Worm (Caenorhabditis elegans) whole organism, late embryonic: Measurements from ENCODE around the gene B0034.5.

Experiments
- F13H6.1 ChIP-seq: sonication (generic microtip); optimal IDR thresholded peaks from 2 replicates; lab custom pipeline; 2016; ENCODE audit warnings: missing genetic modification characterization, missing compliant biosample characterization
- K02D7.2 ChIP-seq: sonication (generic microtip); optimal IDR thresholded peaks from 2 replicates; lab custom pipeline; 2017; ENCODE audit warnings: mild to moderate bottlenecking, missing genetic modification characterization, missing compliant biosample characterization
- Y22D7AL.16 ChIP-seq: sonication (generic microtip); optimal IDR thresholded peaks from 2 replicates; lab custom pipeline; 2016; ENCODE audit warnings: missing genetic modification characterization, missing compliant biosample characterization
- ahr-1 ChIP-seq: sonication (generic microtip); optimal IDR thresholded peaks from 2 replicates; lab custom pipeline; 2016; ENCODE audit warnings: missing genetic modification characterization, missing compliant biosample characterization
- ama-1 ChIP-seq: fragments of 150-350 bp; optimal IDR thresholded peaks from 2 replicates; lab custom pipeline; 2014
- ceh-14 ChIP-seq: sonication (generic microtip); optimal IDR thresholded peaks from 2 replicates; lab custom pipeline; 2016; ENCODE audit warnings: missing genotype, missing genetic modification characterization, missing compliant biosample characterization
- ceh-18 ChIP-seq: sonication (generic microtip); optimal IDR thresholded peaks from 2 replicates; lab custom pipeline; 2016; ENCODE audit warnings: missing genetic modification characterization, missing compliant biosample characterization
- ceh-22 ChIP-seq: sonication (generic microtip); optimal IDR thresholded peaks from 2 replicates; lab custom pipeline; 2017; ENCODE audit warnings: missing biosample characterization, missing genetic modification characterization
- ceh-30 ChIP-seq: fragments of 150-350 bp; optimal IDR thresholded peaks from 2 replicates; lab custom pipeline; 2014; ENCODE audit warnings: missing biosample characterization, missing genetic modification characterization
- ceh-34 ChIP-seq: sonication (generic microtip); optimal IDR thresholded peaks from 2 replicates; lab custom pipeline; 2016; ENCODE audit warnings: mild to moderate bottlenecking, missing genetic modification characterization, missing compliant biosample characterization
- ceh-45 ChIP-seq: fragments of 200-800 bp; sonication (Bioruptor generic); IDR thresholded peaks from 2 replicates; pipeline ENCODE4 v1.3.6; 2022; ENCODE audit warnings: missing genetic modification reagents, missing genetic modification characterization, missing compliant biosample characterization
- che-1 ChIP-seq: sonication (generic microtip); optimal IDR thresholded peaks from 2 replicates; lab custom pipeline; 2016; ENCODE audit warnings: mild to moderate bottlenecking, missing genetic modification characterization, missing compliant biosample characterization
- dmd-4 ChIP-seq: sonication (generic microtip); optimal IDR thresholded peaks from 2 replicates; lab custom pipeline; 2016; ENCODE audit warnings: borderline replicate concordance, missing genetic modification characterization, missing compliant biosample characterization
- fkh-10 ChIP-seq: fragments of 150-350 bp; optimal IDR thresholded peaks from 2 replicates; lab custom pipeline; 2014; ENCODE audit warnings: missing biosample characterization, missing genetic modification reagents, missing genetic modification characterization
- fkh-6 ChIP-seq: sonication (generic microtip); optimal IDR thresholded peaks from 2 replicates; lab custom pipeline; 2016; ENCODE audit warnings: missing genetic modification characterization, missing compliant biosample characterization
- gmeb-2 ChIP-seq: sonication (generic microtip); optimal IDR thresholded peaks from 2 replicates; lab custom pipeline; 2016; ENCODE audit warnings: missing genetic modification characterization, inconsistent platforms, missing compliant biosample characterization
- hlh-13 ChIP-seq: fragments of 200-800 bp; sonication (Bioruptor generic); optimal IDR thresholded peaks from 2 replicates; lab custom pipeline; 2018; ENCODE audit warnings: mild to moderate bottlenecking, missing genetic modification characterization, missing compliant biosample characterization
- hlh-15 ChIP-seq: sonication (generic microtip); optimal IDR thresholded peaks from 2 replicates; lab custom pipeline; 2016; ENCODE audit warnings: missing genetic modification characterization, missing compliant biosample characterization
- hlh-30 ChIP-seq: sonication (generic microtip); optimal IDR thresholded peaks from 2 replicates; lab custom pipeline; 2017; ENCODE audit warnings: antibody characterized with exemption, missing genetic modification characterization, missing compliant biosample characterization; ENCODE audit not compliant: insufficient read depth
- hlh-8 ChIP-seq: sonication (generic microtip); optimal IDR thresholded peaks from 2 replicates; lab custom pipeline; 2016; ENCODE audit warnings: missing genotype, missing genetic modification characterization, missing compliant biosample characterization
- lin-11 ChIP-seq: fragments of 200-800 bp; sonication (Bioruptor generic); optimal IDR thresholded peaks from 2 replicates; lab custom pipeline; 2018; ENCODE audit warnings: mild to moderate bottlenecking, missing genetic modification characterization, missing compliant biosample characterization
- mec-3 ChIP-seq: sonication (generic microtip); optimal IDR thresholded peaks from 2 replicates; lab custom pipeline; 2016; ENCODE audit warnings: borderline replicate concordance, missing genetic modification characterization, missing compliant biosample characterization
- nhr-11 ChIP-seq: fragments of 150-350 bp; optimal IDR thresholded peaks from 2 replicates; lab custom pipeline; 2014; ENCODE audit warnings: missing biosample characterization, missing genetic modification characterization
- odd-2 ChIP-seq: sonication (generic microtip); optimal IDR thresholded peaks from 2 replicates; lab custom pipeline; 2017; ENCODE audit warnings: antibody characterized with exemption, mild to moderate bottlenecking, missing genetic modification characterization, missing compliant biosample characterization
- pag-3 ChIP-seq: sonication (generic microtip); optimal IDR thresholded peaks from 2 replicates; lab custom pipeline; 2016; ENCODE audit warnings: missing compliant biosample characterization, missing genetic modification characterization, borderline replicate concordance
- pat-9 ChIP-seq: fragments of 200-800 bp; sonication (Bioruptor generic); optimal IDR thresholded peaks from 2 replicates; lab custom pipeline; 2018; ENCODE audit warnings: mild to moderate bottlenecking, missing genetic modification characterization, moderate library complexity, missing compliant biosample characterization
- pha-2 ChIP-seq: sonication (generic microtip); optimal IDR thresholded peaks from 2 replicates; lab custom pipeline; 2017; ENCODE audit warnings: mild to moderate bottlenecking, missing genetic modification characterization, missing compliant biosample characterization
- pha-4 ChIP-seq: fragments of 150-350 bp; optimal IDR thresholded peaks from 2 replicates; lab custom pipeline; 2018; ENCODE audit warnings: missing biosample characterization, missing genetic modification reagents, missing genetic modification characterization
- pqm-1 ChIP-seq: sonication (generic microtip); optimal IDR thresholded peaks from 2 replicates; lab custom pipeline; 2016; ENCODE audit warnings: missing genetic modification characterization, missing compliant biosample characterization
- pros-1 ChIP-seq: fragments of 150-350 bp; optimal IDR thresholded peaks from 2 replicates; lab custom pipeline; 2014; ENCODE audit warnings: missing biosample characterization, missing genetic modification reagents, missing genetic modification characterization
- ref-2 ChIP-seq: sonication (generic microtip); optimal IDR thresholded peaks from 2 replicates; lab custom pipeline; 2016; ENCODE audit warnings: missing genetic modification characterization, missing compliant biosample characterization
- rnt-1 ChIP-seq: sonication (generic microtip); optimal IDR thresholded peaks from 2 replicates; lab custom pipeline; 2016; ENCODE audit warnings: missing genetic modification characterization, missing compliant biosample characterization
- sdc-2 ChIP-seq: sonication (generic microtip); optimal IDR thresholded peaks from 2 replicates; lab custom pipeline; 2016; ENCODE audit warnings: missing genotype, missing genetic modification characterization, missing compliant biosample characterization
- sox-2 ChIP-seq: fragments of 200-800 bp; sonication (Bioruptor generic); IDR thresholded peaks from 2 replicates; pipeline ENCODE4 v1.3.6; 2022; ENCODE audit warnings: missing genetic modification reagents, missing genetic modification characterization, missing compliant biosample characterization
- tbx-2 ChIP-seq: sonication (generic microtip); optimal IDR thresholded peaks from 2 replicates; lab custom pipeline; 2016; ENCODE audit warnings: missing genetic modification characterization, missing compliant biosample characterization
- tbx-7 ChIP-seq: sonication (generic microtip); optimal IDR thresholded peaks from 2 replicates; lab custom pipeline; 2016; ENCODE audit warnings: missing genotype, missing genetic modification characterization, missing compliant biosample characterization
- ttx-3 ChIP-seq: sonication (generic microtip); optimal IDR thresholded peaks from 2 replicates; lab custom pipeline; 2016; ENCODE audit warnings: missing genetic modification reagents, missing genetic modification characterization, missing compliant biosample characterization
- unc-3 ChIP-seq, 2 experiments: fragments of 200-800 bp in 1 of 2; sonication (Bioruptor generic) in 1 of 2; sonication (generic microtip) in 1 of 2; conservative IDR thresholded peaks in 1 of 2; optimal IDR thresholded peaks in 1 of 2; 2 replicates each; pipeline versions ENCODE4 v1.3.6 to Lab custom; 2016 to 2022; ENCODE audit warnings: missing compliant biosample characterization in 2 of 2, missing genetic modification characterization in 2 of 2, missing genetic modification reagents in 1 of 2
- unc-42 ChIP-seq: sonication (generic microtip); optimal IDR thresholded peaks from 2 replicates; lab custom pipeline; 2016; ENCODE audit warnings: missing genotype, missing genetic modification characterization, missing compliant biosample characterization
- unc-55 ChIP-seq: sonication (generic microtip); optimal IDR thresholded peaks from 2 replicates; lab custom pipeline; 2017; ENCODE audit warnings: missing biosample characterization, missing genetic modification reagents, missing genetic modification characterization
- unc-86 ChIP-seq: sonication (generic microtip); optimal IDR thresholded peaks from 2 replicates; lab custom pipeline; 2016; ENCODE audit warnings: missing genetic modification characterization, missing compliant biosample characterization

Gene B0034.5

DNA sequence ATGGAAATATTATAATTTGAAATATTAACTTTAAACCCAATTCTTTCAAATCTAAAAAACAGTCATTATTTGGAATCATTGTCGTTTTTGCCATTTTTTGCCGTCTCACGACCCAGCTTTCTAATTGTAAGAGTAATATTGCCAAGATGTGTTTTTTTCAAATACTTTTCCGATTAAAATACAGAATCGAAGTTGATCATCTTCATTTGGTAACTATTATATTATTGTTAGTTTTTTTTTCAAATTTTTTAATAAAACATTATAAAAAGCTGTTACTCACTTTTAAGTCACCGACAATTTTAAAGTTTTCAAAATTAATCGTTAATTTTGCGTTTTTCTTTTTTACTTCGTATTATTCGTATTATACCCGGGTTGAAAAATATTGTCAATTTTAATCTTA, 22.5 kb upstream of the B0034.5 start, which contains the start of gene ins-5:
Gene ins-5, plus strand, starts transcription at position 301 of the 400 bp plus-strand sequence.
- TF ChIP-seq hlh-8 (tag; lab: Kevin White, UChicago) (no peak), rnt-1 (tag; lab: Kevin White, UChicago) (no peak), odd-2 (no peak), ttx-3 (tag; lab: Kevin White, UChicago) (no peak), ceh-18 (tag; lab: Kevin White, UChicago) (no peak), pat-9 (tag; lab: Kevin White, UChicago) (no peak), K02D7.2 (tag; lab: Kevin White, UChicago) (no peak), pha-4 (tag; lab: Kevin White, UChicago) (no peak), ama-1 (lab: Kevin White, UChicago) (no peak), ref-2 (tag; lab: Kevin White, UChicago) (no peak), lin-11 (no peak), F13H6.1 (no peak), fkh-6 (tag; lab: Kevin White, UChicago) (no peak)

DNA sequence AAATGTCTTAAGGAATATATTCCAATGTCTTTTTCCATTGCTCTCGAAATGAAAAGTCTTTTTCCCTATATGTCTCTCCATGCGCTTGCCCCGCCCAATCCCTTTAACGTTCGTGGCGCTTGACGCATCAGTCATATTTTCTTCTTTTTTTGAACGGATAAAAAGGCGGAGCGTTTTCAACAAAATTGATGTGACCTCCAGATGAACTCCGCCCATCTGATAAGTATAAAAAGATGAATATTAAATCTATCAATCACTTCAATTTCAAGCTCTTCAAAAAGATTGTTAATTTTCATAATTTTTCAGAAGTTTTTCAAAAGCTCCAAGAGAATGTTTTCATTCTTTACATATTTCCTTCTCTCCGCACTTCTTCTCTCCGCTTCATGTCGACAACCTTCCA, 21.3 kb upstream of the B0034.5 start, which contains the start of gene ins-4:
Gene ins-4, plus strand, starts transcription at position 301 of the 400 bp plus-strand sequence.
- TF ChIP-seq tbx-7 (tag; lab: Kevin White, UChicago) = no peak
- no peak for TF ChIP-seq pros-1 (tag; lab: Kevin White, UChicago)
- TF ChIP-seq unc-42 = no peak
- no peak for TF ChIP-seq ref-2 (tag; lab: Kevin White, UChicago)
- no peak for TF ChIP-seq pha-4 (tag; lab: Kevin White, UChicago)
- TF ChIP-seq pha-2 = no peak
- TF ChIP-seq mec-3 (tag; lab: Kevin White, UChicago) = no peak
- TF ChIP-seq F13H6.1 = no peak
- no peak for TF ChIP-seq pqm-1 (tag; lab: Kevin White, UChicago)
- TF ChIP-seq ceh-30 (tag; lab: Kevin White, UChicago) = no peak
- no peak for TF ChIP-seq ttx-3 (tag; lab: Kevin White, UChicago)
- TF ChIP-seq fkh-6 (tag; lab: Kevin White, UChicago) = no peak
- TF ChIP-seq fkh-10 (GFP tag; lab: Kevin White, UChicago) = no peak
- TF ChIP-seq nhr-11 (tag; lab: Kevin White, UChicago) = no peak
- TF ChIP-seq hlh-30 (tag; lab: Kevin White, UChicago) = no peak
- TF ChIP-seq unc-55 (GFP tag; lab: Kevin White, UChicago) = no peak
- TF ChIP-seq ama-1 (lab: Kevin White, UChicago) = no peak
- TF ChIP-seq pag-3 = no peak
- no peak for TF ChIP-seq che-1 (tag; lab: Kevin White, UChicago)

DNA sequence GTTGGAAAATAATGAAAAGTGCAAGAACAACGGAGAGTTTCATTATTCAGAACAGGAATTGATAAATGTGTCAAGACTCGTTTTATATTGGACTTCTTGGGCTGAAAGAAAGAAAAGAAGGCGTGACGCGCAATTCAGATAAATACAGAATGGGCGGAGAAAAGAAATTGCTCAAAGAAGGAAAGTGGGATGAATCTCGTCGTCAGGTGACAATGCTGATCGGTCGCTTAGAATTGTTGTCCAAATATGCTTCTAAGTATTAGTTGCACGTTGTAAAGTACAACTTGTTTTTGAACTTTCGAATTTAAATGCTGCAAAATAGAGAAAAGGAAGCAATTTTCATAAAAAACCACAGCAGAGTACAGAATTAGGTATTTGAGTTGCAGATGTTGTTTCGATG, 15.9 kb upstream of the B0034.5 start, which contains the start of gene ins-3:
Gene ins-3, minus strand, starts transcription at position 101 of the 400 bp plus-strand sequence.
- TF ChIP-seq rnt-1 (tag; lab: Kevin White, UChicago) = no peak
- TF ChIP-seq ceh-14 = no peak
- no peak for TF ChIP-seq F13H6.1
- no peak for TF ChIP-seq ceh-34
- no peak for TF ChIP-seq ref-2 (tag; lab: Kevin White, UChicago)
- TF ChIP-seq sdc-2 (tag; lab: Kevin White, UChicago) = no peak

DNA sequence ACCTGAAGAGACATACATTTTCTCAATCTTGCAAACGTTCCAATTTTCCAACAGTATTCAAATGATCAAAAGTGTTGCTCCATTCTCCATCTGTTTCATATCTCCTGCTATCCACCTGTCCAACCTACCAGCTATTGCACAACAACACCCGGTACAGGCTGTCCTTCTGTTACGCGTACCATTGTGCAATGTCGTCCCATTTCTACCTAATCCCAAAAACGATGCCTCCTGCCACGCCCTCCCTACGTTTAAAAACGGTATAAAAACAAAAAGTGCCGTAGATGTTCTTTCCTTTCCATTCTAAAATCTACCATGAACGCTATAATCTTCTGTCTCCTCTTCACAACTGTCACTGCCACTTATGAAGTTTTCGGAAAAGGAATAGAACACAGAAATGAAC, 13.4 kb upstream of the B0034.5 start, which contains the start of gene ins-2:
Gene ins-2, plus strand, starts transcription at position 301 of the 400 bp plus-strand sequence.
- TF ChIP-seq hlh-13 (no peak), Y22D7AL.16 (tag; lab: Kevin White, UChicago) (no peak), ceh-30 (tag; lab: Kevin White, UChicago) (no peak), tbx-2 (no peak), gmeb-2 (no peak)

DNA sequence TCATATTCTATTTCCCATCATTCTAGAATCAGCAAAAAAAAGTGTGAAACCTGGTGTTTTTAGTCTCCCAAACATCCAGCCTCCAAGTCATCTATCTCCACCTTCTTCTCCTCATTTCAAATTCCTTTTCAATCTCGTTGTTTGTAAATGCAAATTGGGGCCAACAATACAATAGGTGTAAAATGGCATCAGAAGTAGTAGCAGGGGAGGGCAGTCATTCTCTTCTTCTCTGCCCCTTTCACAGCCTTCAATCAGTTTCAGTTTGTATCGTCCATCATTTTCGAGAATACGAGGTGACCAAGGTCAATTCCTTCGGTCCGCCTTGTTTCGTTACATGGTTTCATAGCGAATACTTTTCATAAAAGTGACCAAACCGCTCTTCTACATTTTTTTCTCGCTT, 5.5 kb downstream of the B0034.5 start, which contains the start of gene B0034.4:
Gene B0034.4, minus strand, starts transcription at position 229 of the 400 bp plus-strand sequence.
- no peak for TF ChIP-seq tbx-2
- no peak for TF ChIP-seq ceh-22
- no peak for TF ChIP-seq K02D7.2 (tag; lab: Kevin White, UChicago)
- no peak for TF ChIP-seq gmeb-2
- no peak for TF ChIP-seq ref-2 (tag; lab: Kevin White, UChicago)
- no peak for TF ChIP-seq unc-86 (tag; lab: Kevin White, UChicago)
- TF ChIP-seq ceh-14 = no peak
- no peak for TF ChIP-seq sox-2 (GFP tag; lab: Robert Waterston, UW)
- TF ChIP-seq ahr-1 (tag; lab: Kevin White, UChicago) = no peak
- no peak for TF ChIP-seq hlh-15 (tag; lab: Kevin White, UChicago)
- no peak for TF ChIP-seq pqm-1 (tag; lab: Kevin White, UChicago)
- no peak for TF ChIP-seq pat-9 (tag; lab: Kevin White, UChicago)
- no peak for TF ChIP-seq unc-3 (GFP tag; conservative IDR thresholded peaks at IDR 0.05; lab: Robert Waterston, UW)
- TF ChIP-seq unc-3 (tag; optimal IDR thresholded peaks at IDR 0.05; lab: Kevin White, UChicago) = no peak
- TF ChIP-seq dmd-4 = no peak
- no peak for TF ChIP-seq fkh-10 (GFP tag; lab: Kevin White, UChicago)
- TF ChIP-seq ceh-45 (GFP tag; lab: Robert Waterston, UW) = no peak
- no peak for TF ChIP-seq ttx-3 (tag; lab: Kevin White, UChicago)
- TF ChIP-seq ama-1 (lab: Kevin White, UChicago) = no peak
- TF ChIP-seq unc-55 (GFP tag; lab: Kevin White, UChicago) = no peak
- no peak for TF ChIP-seq nhr-11 (tag; lab: Kevin White, UChicago)
